Fruit fly (Drosophila melanogaster): Measurements from ENCODE around the gene CG32563.

Gene CG32563

DNA sequence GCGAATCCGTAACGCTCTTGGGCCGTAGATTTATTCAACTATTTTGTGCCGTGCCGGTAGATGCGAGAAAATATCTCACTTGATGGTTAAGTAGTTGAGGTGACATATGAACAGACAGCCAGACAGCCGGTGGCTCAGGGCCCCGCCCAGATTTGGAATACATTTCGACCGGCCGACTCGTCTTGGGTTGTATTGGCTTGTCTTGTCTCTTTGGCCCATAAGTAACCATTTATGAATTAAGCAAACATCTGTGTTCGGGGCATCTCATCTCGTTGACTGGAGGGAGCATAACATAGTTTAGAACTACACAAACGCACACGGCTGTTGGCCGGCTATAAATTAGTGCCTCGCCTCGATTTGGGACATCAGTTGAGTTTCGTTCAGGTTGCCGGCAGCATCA is 2.2 kb upstream of the CG32563 start, which contains the start of gene CG32564:
CG32564 (plus strand) TSS at position 362 of the 400 bp plus-strand sequence.
- TF ChIP-seq CG14655 (GFP tag; optimal IDR thresholded peaks at IDR 0.05): no peak
- no peak for TF ChIP-seq CG8301 (tag; optimal IDR thresholded peaks at IDR 0.05)
- no peak for TF ChIP-seq CG13204 (GFP tag; optimal IDR thresholded peaks at IDR 0.05)
- no peak for TF ChIP-seq rn (GFP tag; IDR thresholded peaks at IDR 0.05)
- no peak for TF ChIP-seq CG15710 (tag; optimal IDR thresholded peaks at IDR 0.05)
- TF ChIP-seq Ets98B (GFP tag; IDR thresholded peaks at IDR 0.05): no peak
- no peak for TF ChIP-seq CG34367 (tag; optimal IDR thresholded peaks at IDR 0.05)
- TF ChIP-seq CG10348 (GFP tag; IDR thresholded peaks at IDR 0.05): no peak
- no peak for TF ChIP-seq CG32121 (GFP tag; IDR thresholded peaks at IDR 0.05)
- no peak for TF ChIP-seq D1 (tag; optimal IDR thresholded peaks at IDR 0.05)
- no peak for TF ChIP-seq EcR (GFP tag; optimal IDR thresholded peaks at IDR 0.05)

dm6 chrX:17209897-17210296 is 1.7 kb downstream of the CG32563 start, which contains the start of gene CG12995:
TSS of gene CG12995 (minus strand) at chrX:17209997.
- TF ChIP-seq gl (tag; optimal IDR thresholded peaks at IDR 0.05) (no peak), CG8301 (tag; optimal IDR thresholded peaks at IDR 0.05) (no peak), Pif1B (GFP tag; optimal IDR thresholded peaks at IDR 0.05) (no peak), CG12605 (GFP tag; IDR thresholded peaks at IDR 0.05) (no peak), CG34367 (tag; optimal IDR thresholded peaks at IDR 0.05) (no peak), Pif1A (GFP tag; optimal IDR thresholded peaks at IDR 0.05) (no peak), EcR (GFP tag; optimal IDR thresholded peaks at IDR 0.05) (no peak), CG14655 (GFP tag; optimal IDR thresholded peaks at IDR 0.05) (no peak), rn (GFP tag; IDR thresholded peaks at IDR 0.05) (no peak)

- TF ChIP-seq CG32121 (GFP tag; IDR thresholded peaks at IDR 0.05) (no peak), CG17806 (tag; optimal IDR thresholded peaks at IDR 0.05) (no peak), CG10348 (GFP tag; IDR thresholded peaks at IDR 0.05) (no peak), CG4496 (GFP tag; IDR thresholded peaks at IDR 0.05) (no peak), Snoo (tag; optimal IDR thresholded peaks at IDR 0.05) (no peak), CG12605 (GFP tag; IDR thresholded peaks at IDR 0.05) (no peak), CG13204 (GFP tag; optimal IDR thresholded peaks at IDR 0.05) (no peak), EcR (GFP tag; optimal IDR thresholded peaks at IDR 0.05) (no peak), CG15710 (tag; optimal IDR thresholded peaks at IDR 0.05) (no peak), CG14655 (GFP tag; optimal IDR thresholded peaks at IDR 0.05) (no peak), CG9948 (tag; optimal IDR thresholded peaks at IDR 0.05) (no peak), Pif1A (GFP tag; optimal IDR thresholded peaks at IDR 0.05) (no peak), CG8159 (tag; optimal IDR thresholded peaks at IDR 0.05) (no peak), CG8301 (tag; optimal IDR thresholded peaks at IDR 0.05) (no peak), Pif1B (GFP tag; optimal IDR thresholded peaks at IDR 0.05) (no peak), D1 (tag; optimal IDR thresholded peaks at IDR 0.05) (no peak)
Measured at dm6 chrX:17212007-17212406, 3.8 kb downstream of the CG32563 start, which contains the start of gene CG18258. TSS of gene CG18258 (plus strand) at chrX:17212307.

- TF ChIP-seq fd96Ca (GFP tag; IDR thresholded peaks at IDR 0.05): no peak
- TF ChIP-seq EcR (GFP tag; optimal IDR thresholded peaks at IDR 0.05): no peak
- no peak for TF ChIP-seq CG34367 (tag; optimal IDR thresholded peaks at IDR 0.05)
- TF ChIP-seq CG14655 (GFP tag; optimal IDR thresholded peaks at IDR 0.05): no peak
- no peak for TF ChIP-seq CG17806 (tag; optimal IDR thresholded peaks at IDR 0.05)
- no peak for TF ChIP-seq CG12605 (GFP tag; IDR thresholded peaks at IDR 0.05)
- TF ChIP-seq D1 (tag; optimal IDR thresholded peaks at IDR 0.05): no peak
- TF ChIP-seq CG15710 (tag; optimal IDR thresholded peaks at IDR 0.05): no peak
- no peak for TF ChIP-seq Snoo (tag; optimal IDR thresholded peaks at IDR 0.05)
- TF ChIP-seq CG9948 (tag; optimal IDR thresholded peaks at IDR 0.05): no peak
- no peak for TF ChIP-seq CG10348 (GFP tag; IDR thresholded peaks at IDR 0.05)
- no peak for TF ChIP-seq CG8159 (tag; optimal IDR thresholded peaks at IDR 0.05)
- no peak for TF ChIP-seq Pif1A (GFP tag; optimal IDR thresholded peaks at IDR 0.05)
- TF ChIP-seq CG4496 (GFP tag; IDR thresholded peaks at IDR 0.05): no peak
Measured at dm6 chrX:17215004-17215403, 6.8 kb downstream of the CG32563 start, which contains the start of gene CG5162. TSS of gene CG5162 (plus strand) at chrX:17215304.

DNA sequence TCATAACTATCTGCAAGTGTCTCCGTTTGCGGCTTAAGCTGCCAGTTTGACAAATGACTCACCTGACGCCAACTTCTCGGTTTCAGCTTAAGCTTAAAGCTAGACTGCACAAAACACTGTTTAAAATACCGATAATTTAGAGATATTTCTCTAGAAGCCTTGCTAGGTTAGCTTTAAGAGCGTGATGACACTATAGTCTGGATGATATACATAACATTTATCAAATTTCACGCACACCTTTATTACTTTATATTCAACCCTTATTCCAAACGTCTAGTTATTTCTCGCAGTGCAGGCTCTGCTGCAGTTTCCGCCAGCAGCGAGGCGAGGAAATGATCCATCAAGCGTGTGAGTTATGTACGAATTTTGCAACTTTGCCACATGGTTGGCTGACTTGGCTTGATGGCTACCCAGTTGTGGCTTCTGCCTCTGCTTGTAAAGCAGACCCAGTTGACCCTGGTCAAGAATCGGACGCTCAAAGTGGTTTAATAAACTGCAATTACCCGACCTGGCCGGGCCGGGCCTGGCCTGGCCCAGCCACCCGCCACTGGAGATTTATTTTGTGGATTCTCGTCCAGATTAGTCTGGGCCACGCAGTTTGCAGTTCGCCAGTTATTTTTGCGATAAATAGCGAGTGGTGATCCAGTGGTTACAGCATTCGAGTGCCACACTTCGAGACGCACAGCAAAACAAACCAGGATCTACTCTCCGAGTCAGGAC is 10.2 kb downstream of the CG32563 start, which contains the start of gene CG12998:
CG12998 (plus strand) TSS at position 436 of the 720 bp plus-strand sequence.
- 0 out of 2 replicates have a peak, but pooled peaks have one; percentile 11 for TF ChIP-seq CG12605 (GFP tag; IDR thresholded peaks at IDR 0.05)
- no peak for TF ChIP-seq D1 (tag; optimal IDR thresholded peaks at IDR 0.05)
- TF ChIP-seq Pif1B (GFP tag; optimal IDR thresholded peaks at IDR 0.05): peak; percentile 28
- TF ChIP-seq CG8159 (tag; optimal IDR thresholded peaks at IDR 0.05): peak; percentile 59
- TF ChIP-seq CG8301 (tag; optimal IDR thresholded peaks at IDR 0.05): peak; percentile 27
- TF ChIP-seq EcR (GFP tag; optimal IDR thresholded peaks at IDR 0.05): no peak
- TF ChIP-seq CG14655 (GFP tag; optimal IDR thresholded peaks at IDR 0.05): peak; percentile 33
- no peak for TF ChIP-seq CG17806 (tag; optimal IDR thresholded peaks at IDR 0.05)
- TF ChIP-seq fd96Ca (GFP tag; IDR thresholded peaks at IDR 0.05): peak; percentile 64; the same call in 2 of the 3 replicates
- TF ChIP-seq CG34367 (tag; optimal IDR thresholded peaks at IDR 0.05): no peak
- TF ChIP-seq Ets98B (GFP tag; IDR thresholded peaks at IDR 0.05): peak; percentile 47
- no peak for TF ChIP-seq CG13204 (GFP tag; optimal IDR thresholded peaks at IDR 0.05)
- TF ChIP-seq CG4496 (GFP tag; IDR thresholded peaks at IDR 0.05): peak; percentile 65; the same call in 2 of the 3 replicates

DNA sequence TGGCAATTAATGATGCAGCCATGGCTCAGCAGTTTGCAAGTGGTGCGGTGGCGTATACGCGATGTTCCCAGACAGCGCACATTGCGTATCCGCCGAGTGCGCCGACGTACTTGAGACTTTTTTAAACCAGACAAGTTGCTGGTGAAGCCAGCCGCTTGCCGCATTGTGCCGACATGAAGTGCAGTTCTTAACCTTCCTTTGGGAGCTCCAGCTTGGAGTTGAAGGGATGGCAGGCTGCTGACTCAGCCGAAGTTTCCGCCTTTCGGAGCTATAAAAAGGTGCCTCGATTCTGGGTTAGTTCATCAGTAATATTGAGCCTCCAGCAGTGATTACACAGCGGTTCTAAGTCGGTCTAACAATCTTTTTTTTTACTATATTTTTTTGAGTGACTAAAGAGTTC is 12.9 kb downstream of the CG32563 start, which contains the start of gene CG5172:
CG5172 (plus strand) TSS at position 301 of the 400 bp plus-strand sequence.
- TF ChIP-seq Ets98B (GFP tag; IDR thresholded peaks at IDR 0.05) (no peak), CG34367 (tag; optimal IDR thresholded peaks at IDR 0.05) (no peak), Pif1A (GFP tag; optimal IDR thresholded peaks at IDR 0.05) (no peak), CG32121 (GFP tag; IDR thresholded peaks at IDR 0.05) (no peak), Snoo (tag; optimal IDR thresholded peaks at IDR 0.05) (no peak), CG8159 (tag; optimal IDR thresholded peaks at IDR 0.05) (no peak), EcR (GFP tag; optimal IDR thresholded peaks at IDR 0.05) (no peak)
